Worm (Caenorhabditis elegans): ENCODE data around the gene srlf-11.

DNA sequence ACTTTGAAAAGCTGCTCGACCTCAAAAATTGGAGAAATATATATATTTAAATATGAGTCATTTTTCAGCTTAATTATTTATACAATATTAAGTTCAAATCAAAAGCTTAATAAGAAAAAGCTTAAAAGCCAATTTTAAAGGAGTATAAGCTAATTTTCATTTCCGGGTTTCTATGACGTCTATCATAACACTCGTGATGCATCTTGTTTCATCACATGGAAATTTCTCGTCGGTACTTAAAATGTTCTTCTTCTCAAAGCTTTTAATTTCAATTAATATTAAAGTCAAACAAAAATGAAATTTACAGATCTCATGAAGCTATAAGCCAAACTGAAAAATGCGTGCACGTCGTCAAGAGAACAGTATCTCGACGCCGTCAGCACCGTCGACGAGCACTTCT lies 34.0 kb upstream of the srlf-11 start, which contains the start of gene rbr-2:
- no peak for TF ChIP-seq snpc-4 (tag; optimal IDR thresholded peaks at IDR 0.05)
- TF ChIP-seq ceh-28 (tag; optimal IDR thresholded peaks at IDR 0.05) = no peak
- no peak for TF ChIP-seq ztf-11 (tag; optimal IDR thresholded peaks at IDR 0.05)
